Worm (Caenorhabditis elegans): ENCODE measurements around the gene ZK632.10.

ce11 chrIII:9849950-9850349 is 22.4 kb upstream of the ZK632.10 start:
- TF ChIP-seq T22C8.4 (GFP tag; IDR thresholded peaks at IDR 0.05) (no peak), ref-1 (GFP tag; conservative IDR thresholded peaks at IDR 0.05) (no peak), klf-2 (GFP tag; conservative IDR thresholded peaks at IDR 0.05) (no peak), flt-1 (GFP tag; IDR thresholded peaks at IDR 0.05) (no peak)

All from whole organism, midembryonic.